Fruit fly (Drosophila melanogaster): ENCODE data around the gene Eip74EF.

The Eip74EF gene

DNA sequence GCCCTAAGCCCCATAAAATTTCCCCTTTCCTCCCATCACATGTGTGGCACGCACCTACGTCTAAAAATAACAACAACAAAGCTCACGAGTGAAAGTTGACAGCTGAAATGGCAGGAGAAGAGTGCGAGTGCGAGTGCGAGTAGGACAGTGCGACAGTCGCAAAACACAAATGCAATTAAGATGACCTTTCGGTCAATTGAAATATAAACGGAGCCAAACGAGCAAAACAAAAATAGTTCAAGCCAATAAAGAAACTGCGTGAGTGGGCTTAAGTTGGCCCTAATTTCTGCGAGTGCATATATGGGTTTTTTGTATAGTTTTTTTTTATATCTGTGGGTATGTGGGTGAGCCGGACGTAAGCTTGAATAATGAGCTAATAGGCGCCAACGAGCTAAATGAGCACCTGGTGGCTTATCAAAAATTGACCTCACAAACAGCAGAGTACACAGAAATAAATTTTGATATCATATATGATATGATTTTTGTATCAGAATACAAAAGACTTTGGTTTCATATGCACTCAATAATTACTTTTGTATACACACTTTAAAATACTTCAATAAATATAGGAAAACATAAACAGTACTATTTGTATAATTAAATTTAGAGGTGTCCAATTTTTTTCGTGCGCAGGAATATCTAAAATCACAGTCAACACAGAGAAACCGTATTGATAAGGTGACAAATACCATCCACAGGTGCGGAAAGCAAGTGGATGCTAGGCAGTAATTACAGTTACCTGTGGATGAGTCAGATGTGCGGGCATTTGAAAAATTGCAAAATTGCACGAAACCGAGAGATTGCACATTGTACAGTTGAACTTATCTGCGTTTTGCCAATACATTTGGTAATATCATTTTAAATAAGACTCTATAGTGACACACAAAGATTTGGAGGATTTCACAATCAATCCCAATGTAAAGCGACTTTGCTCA, 32.9 kb upstream of the Eip74EF start (continued):
- TF ChIP-seq CG18262 (tag; optimal IDR thresholded peaks at IDR 0.05) (peak; percentile 11), CG32772 (GFP tag; IDR thresholded peaks at IDR 0.05) (no peak; the same call in 1 of the 2 replicates), Asciz (GFP tag; optimal IDR thresholded peaks at IDR 0.05) (peak; percentile 5), pfk (GFP tag; optimal IDR thresholded peaks at IDR 0.05) (no peak), p53 (GFP tag; optimal IDR thresholded peaks at IDR 0.05) (no peak), phol (tag; optimal IDR thresholded peaks at IDR 0.05) (peak; percentile 27), tio (GFP tag; optimal IDR thresholded peaks at IDR 0.05) (no peak), lola (GFP tag; optimal IDR thresholded peaks at IDR 0.05) (no peak), vvl (GFP tag; IDR thresholded peaks at IDR 0.05) (peak; percentile 29; the same call in 1 of the 2 replicates), fu2 (GFP tag; optimal IDR thresholded peaks at IDR 0.05) (no peak), ind (GFP tag; optimal IDR thresholded peaks at IDR 0.05) (no peak), CG5953 (GFP tag; IDR thresholded peaks at IDR 0.05) (no peak), row (GFP tag; IDR thresholded peaks at IDR 0.05) (peak; percentile 52; the same call in 2 of the 3 replicates), CG17829 (tag; optimal IDR thresholded peaks at IDR 0.05) (peak; percentile 20), CG16815 (GFP tag; optimal IDR thresholded peaks at IDR 0.05) (no peak), CG14014 (GFP tag; IDR thresholded peaks at IDR 0.05) (no peak), abd-A (tag; optimal IDR thresholded peaks at IDR 0.05) (peak; percentile 56), zfh2 (GFP tag; optimal IDR thresholded peaks at IDR 0.05) (no peak), CG5180 (GFP tag; optimal IDR thresholded peaks at IDR 0.05) (no peak), Hr39 (optimal IDR thresholded peaks at IDR 0.05) (no peak), CG2889 (GFP tag; IDR thresholded peaks at IDR 0.05) (no peak), CG11093 (GFP tag; IDR thresholded peaks at IDR 0.05) (no peak), CG2199 (GFP tag; IDR thresholded peaks at IDR 0.05) (no peak), Gsc (GFP tag; IDR thresholded peaks at IDR 0.05) (no peak), CG42726 (GFP tag; IDR thresholded peaks at IDR 0.05; ENCODE audit: partially characterized antibody) (no peak), Hey (tag; optimal IDR thresholded peaks at IDR 0.05) (no peak), Sin3A (optimal IDR thresholded peaks at IDR 0.05) (no peak), Max (GFP tag; optimal IDR thresholded peaks at IDR 0.05) (no peak), CG6272 (GFP tag; IDR thresholded peaks at IDR 0.05) (no peak), Fer1 (GFP tag; optimal IDR thresholded peaks at IDR 0.05) (peak; percentile 27), Gug (GFP tag; IDR thresholded peaks at IDR 0.05) (no peak), CG10147 (GFP tag; optimal IDR thresholded peaks at IDR 0.05) (no peak), amos (GFP tag; IDR thresholded peaks at IDR 0.05; ENCODE audit: partially characterized antibody) (no peak), lbe (GFP tag; optimal IDR thresholded peaks at IDR 0.05) (no peak), gsb (GFP tag; IDR thresholded peaks at IDR 0.05) (no peak), CrebB (tag; optimal IDR thresholded peaks at IDR 0.05) (no peak), B-H2 (GFP tag; optimal IDR thresholded peaks at IDR 0.05) (no peak), hb (GFP tag; IDR thresholded peaks at IDR 0.05; ENCODE audit: partially characterized antibody) (no peak), HLH54F (GFP tag; optimal IDR thresholded peaks at IDR 0.05) (no peak), hkb (optimal IDR thresholded peaks at IDR 0.05) (no peak), hkb (GFP tag; IDR thresholded peaks at IDR 0.05) (0 out of 2 replicates have a peak, but pooled peaks have one; percentile 45), CG32532 (GFP tag; IDR thresholded peaks at IDR 0.05) (0 out of 2 replicates have a peak, but pooled peaks have one; percentile 24), gce (GFP tag; IDR thresholded peaks at IDR 0.05) (no peak), Jarid2 (GFP tag; optimal IDR thresholded peaks at IDR 0.05) (no peak), al (GFP tag; IDR thresholded peaks at IDR 0.05) (peak; percentile 9; the same call in 1 of the 2 replicates), Optix (GFP tag; IDR thresholded peaks at IDR 0.05) (no peak), insv (GFP tag; optimal IDR thresholded peaks at IDR 0.05) (no peak), sqz (GFP tag; optimal IDR thresholded peaks at IDR 0.05) (peak; percentile 90), crol (GFP tag; IDR thresholded peaks at IDR 0.05) (0 out of 2 replicates have a peak, but pooled peaks have one; percentile 22), Rx (GFP tag; IDR thresholded peaks at IDR 0.05) (no peak)
